Fruit fly (Drosophila melanogaster): Measurements from ENCODE around the gene CG4325.

The CG4325 gene

DNA sequence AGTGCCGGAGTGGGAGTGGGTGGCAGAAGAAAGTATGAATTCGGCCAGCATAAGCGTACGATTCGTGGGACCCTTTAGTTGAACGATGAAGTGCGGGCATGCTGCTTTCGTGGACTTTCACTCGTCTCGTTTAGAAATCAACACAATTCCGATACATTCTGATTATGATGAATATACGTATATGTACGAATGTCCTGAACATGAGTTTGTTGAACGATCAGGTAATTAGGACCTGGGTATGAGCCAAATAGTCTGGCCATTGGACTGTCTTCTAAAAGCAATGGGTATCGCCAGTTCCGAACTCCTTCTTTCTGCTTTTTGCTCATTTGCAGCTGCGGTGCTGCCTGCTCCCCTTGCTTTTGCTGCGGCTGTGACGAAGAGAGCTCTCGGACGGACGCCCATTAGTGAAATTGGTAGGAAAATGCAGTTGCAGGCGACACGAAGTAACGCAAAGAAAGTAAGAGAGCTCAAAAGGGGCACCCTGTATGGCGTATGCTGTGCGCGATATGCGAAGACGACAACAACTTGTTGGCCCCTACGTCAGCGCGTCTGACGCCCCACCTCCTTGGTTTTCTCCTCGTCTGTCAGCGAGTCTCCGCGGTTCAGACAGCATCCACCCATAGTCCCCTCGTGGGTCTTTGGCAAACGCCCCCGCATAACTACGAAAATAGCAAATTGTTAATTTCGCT, 6.7 kb downstream of the CG4325 start (continued):
- TF ChIP-seq Doc3 (GFP tag; IDR thresholded peaks at IDR 0.05; ENCODE audit: partially characterized antibody) (no peak), CG6175 (GFP tag; IDR thresholded peaks at IDR 0.05) (no peak), fru (optimal IDR thresholded peaks at IDR 0.05) (no peak), ssp (GFP tag; IDR thresholded peaks at IDR 0.05) (no peak), CG30020 (tag; optimal IDR thresholded peaks at IDR 0.05) (no peak), CG10274 (GFP tag; optimal IDR thresholded peaks at IDR 0.05) (no peak), her (GFP tag; optimal IDR thresholded peaks at IDR 0.05) (no peak), CG15696 (tag; optimal IDR thresholded peaks at IDR 0.05) (no peak), lilli (GFP tag; optimal IDR thresholded peaks at IDR 0.05) (peak; percentile 28), CG13424 (tag; optimal IDR thresholded peaks at IDR 0.05) (peak; percentile 13), da (GFP tag; optimal IDR thresholded peaks at IDR 0.05) (no peak), sna (GFP tag; IDR thresholded peaks at IDR 0.05; ENCODE audit: partially characterized antibody) (no peak), CG2889 (GFP tag; IDR thresholded peaks at IDR 0.05) (no peak), wor (GFP tag; IDR thresholded peaks at IDR 0.05) (no peak), CG15601 (tag; optimal IDR thresholded peaks at IDR 0.05) (peak; percentile 4), Hr3 (GFP tag; optimal IDR thresholded peaks at IDR 0.05) (peak; percentile 25), Sox102F (GFP tag; optimal IDR thresholded peaks at IDR 0.05) (peak; percentile 41), B-H1 (GFP tag; IDR thresholded peaks at IDR 0.05) (no peak), D19B (GFP tag; optimal IDR thresholded peaks at IDR 0.05) (peak; percentile 90), Neu2 (GFP tag; optimal IDR thresholded peaks at IDR 0.05; ENCODE audit: borderline replicate concordance) (no peak), CG7357 (GFP tag; IDR thresholded peaks at IDR 0.05) (no peak), CG3847 (GFP tag; IDR thresholded peaks at IDR 0.05) (no peak), gt (GFP tag; IDR thresholded peaks at IDR 0.05) (no peak), grau (tag; optimal IDR thresholded peaks at IDR 0.05) (peak; percentile 2), Hsf (GFP tag; optimal IDR thresholded peaks at IDR 0.05) (peak; percentile 26), CG5953 (GFP tag; IDR thresholded peaks at IDR 0.05) (no peak), amos (GFP tag; IDR thresholded peaks at IDR 0.05; ENCODE audit: partially characterized antibody) (no peak), Awh (GFP tag; IDR thresholded peaks at IDR 0.05) (no peak), pb (GFP tag; optimal IDR thresholded peaks at IDR 0.05) (peak; percentile 44), stc (GFP tag; IDR thresholded peaks at IDR 0.05) (no peak), CG3407 (GFP tag; optimal IDR thresholded peaks at IDR 0.05) (no peak), CG42726 (GFP tag; IDR thresholded peaks at IDR 0.05; ENCODE audit: partially characterized antibody) (no peak), klu (GFP tag; IDR thresholded peaks at IDR 0.05) (no peak), CG1024 (GFP tag; IDR thresholded peaks at IDR 0.05) (no peak), Chrac-16 (GFP tag; optimal IDR thresholded peaks at IDR 0.05) (peak; percentile 8), eyg (GFP tag; optimal IDR thresholded peaks at IDR 0.05) (peak; percentile 36), Tbp (GFP tag; optimal IDR thresholded peaks at IDR 0.05) (no peak), yki (optimal IDR thresholded peaks at IDR 0.05) (no peak), HHEX (GFP tag; optimal IDR thresholded peaks at IDR 0.05) (no peak), bsh (GFP tag; optimal IDR thresholded peaks at IDR 0.05) (peak in 1 of 2 experiments; percentile 13), CG4328 (GFP tag; optimal IDR thresholded peaks at IDR 0.05) (no peak), Dref (GFP tag; IDR thresholded peaks at IDR 0.05) (no peak), BtbVII (GFP tag; optimal IDR thresholded peaks at IDR 0.05) (no peak), CG2712 (tag; optimal IDR thresholded peaks at IDR 0.05) (no peak), nerfin-2 (GFP tag; IDR thresholded peaks at IDR 0.05; ENCODE audit: partially characterized antibody) (no peak), kah (GFP tag; optimal IDR thresholded peaks at IDR 0.05) (peak; percentile 62), CG16863 (GFP tag; optimal IDR thresholded peaks at IDR 0.05) (no peak), CG14667 (GFP tag; IDR thresholded peaks at IDR 0.05) (no peak), D (optimal IDR thresholded peaks at IDR 0.05) (no peak), D (GFP tag; optimal IDR thresholded peaks at IDR 0.05) (peak; percentile 10), CG2120 (GFP tag; optimal IDR thresholded peaks at IDR 0.05) (peak; percentile 24), H15 (GFP tag; IDR thresholded peaks at IDR 0.05) (0 out of 3 replicates have a peak, but pooled peaks have one; percentile 32)
